Worm (Caenorhabditis elegans): ENCODE data around the gene Y113G7A.12.

Y113G7A.12 gene

DNA sequence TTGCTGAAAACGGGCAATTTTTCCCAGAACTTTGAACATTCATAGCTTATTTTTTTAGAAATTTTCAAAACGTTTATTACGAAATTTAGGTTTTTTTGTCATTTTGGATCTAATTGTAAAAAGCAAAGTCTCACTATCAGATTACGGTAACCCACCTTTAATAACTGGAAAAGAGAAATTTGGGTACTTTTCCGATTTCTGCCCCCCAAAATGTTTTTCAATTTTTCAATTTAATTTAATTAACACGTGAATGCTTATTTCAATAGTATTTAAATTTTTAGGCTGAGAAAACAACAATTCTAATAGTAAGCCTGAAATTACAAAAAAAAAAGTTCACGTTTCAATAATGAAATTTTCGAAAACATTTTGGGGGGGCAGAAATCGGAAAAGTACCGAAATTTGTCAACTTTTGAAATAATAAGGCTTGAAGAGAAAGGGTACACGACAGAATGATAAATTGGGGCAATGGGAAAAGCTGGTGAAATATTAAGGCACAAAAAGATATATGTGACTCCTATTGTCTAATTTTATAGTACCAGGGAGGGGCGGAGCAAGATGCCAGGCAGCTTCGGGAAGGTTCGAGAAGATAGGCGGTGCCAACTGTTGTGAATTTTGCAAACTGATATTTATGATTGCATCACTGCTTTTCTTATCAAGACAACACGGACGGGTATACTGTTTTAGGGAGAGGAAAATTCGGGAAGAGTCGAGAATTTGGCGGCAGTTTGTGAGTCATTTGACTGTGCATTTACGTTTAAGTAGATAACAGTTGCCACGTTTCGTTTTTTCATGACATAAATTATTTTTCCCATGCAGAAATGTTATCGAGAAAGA, 21.9 kb downstream of the Y113G7A.12 start, which contains the start of gene F19B2.5 (continued):
- TF ChIP-seq mab-5 (tag; optimal IDR thresholded peaks at IDR 0.05) (no peak), sem-4 (tag; optimal IDR thresholded peaks at IDR 0.05) (no peak), alr-1 (tag; optimal IDR thresholded peaks at IDR 0.05) (no peak), elt-1 (tag; optimal IDR thresholded peaks at IDR 0.05) (no peak), nhr-237 (tag; optimal IDR thresholded peaks at IDR 0.05) (no peak), nhr-23 (tag; optimal IDR thresholded peaks at IDR 0.05) (no peak), sma-9 (GFP tag; optimal IDR thresholded peaks at IDR 0.05) (peak; percentile 66), sma-9 (tag; optimal IDR thresholded peaks at IDR 0.05) (no peak), ztf-1 (GFP tag; conservative IDR thresholded peaks at IDR 0.05) (no peak), skn-1 (tag; optimal IDR thresholded peaks at IDR 0.05) (no peak), lin-39 (tag; optimal IDR thresholded peaks at IDR 0.05) (no peak), nhr-10 (tag; optimal IDR thresholded peaks at IDR 0.05) (peak; percentile 6), zag-1 (tag; optimal IDR thresholded peaks at IDR 0.05) (no peak), ztf-11 (tag; optimal IDR thresholded peaks at IDR 0.05) (no peak), ama-1 (optimal IDR thresholded peaks at IDR 0.05) (peak; percentile 89)

DNA sequence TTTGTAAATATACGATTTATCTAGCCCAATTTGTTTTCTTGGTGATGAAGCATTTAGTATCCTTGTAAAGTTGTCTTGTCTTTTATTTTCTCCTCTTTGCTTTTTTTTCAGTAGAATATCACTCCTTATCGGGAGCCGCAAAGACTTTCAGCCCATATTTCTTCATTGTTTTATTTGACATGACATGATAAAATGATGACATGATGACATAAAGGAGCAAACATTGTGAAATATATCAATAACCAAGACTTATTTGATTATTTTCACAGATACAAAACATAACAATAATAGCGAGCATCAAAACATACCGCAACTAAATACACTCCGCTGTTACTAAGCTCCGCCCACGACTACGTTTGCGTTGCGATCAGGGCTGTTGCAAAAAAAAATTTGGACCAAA, 23.4 kb downstream of the Y113G7A.12 start:
- TF ChIP-seq aly-2 (tag; optimal IDR thresholded peaks at IDR 0.05) = no peak
- TF ChIP-seq fos-1 (tag; optimal IDR thresholded peaks at IDR 0.05) = peak; percentile 8
- no peak for TF ChIP-seq snpc-4 (tag; optimal IDR thresholded peaks at IDR 0.05)
- TF ChIP-seq skn-1 (tag; optimal IDR thresholded peaks at IDR 0.05) = peak; percentile 86
- no peak for TF ChIP-seq ztf-1 (GFP tag; conservative IDR thresholded peaks at IDR 0.05)

DNA sequence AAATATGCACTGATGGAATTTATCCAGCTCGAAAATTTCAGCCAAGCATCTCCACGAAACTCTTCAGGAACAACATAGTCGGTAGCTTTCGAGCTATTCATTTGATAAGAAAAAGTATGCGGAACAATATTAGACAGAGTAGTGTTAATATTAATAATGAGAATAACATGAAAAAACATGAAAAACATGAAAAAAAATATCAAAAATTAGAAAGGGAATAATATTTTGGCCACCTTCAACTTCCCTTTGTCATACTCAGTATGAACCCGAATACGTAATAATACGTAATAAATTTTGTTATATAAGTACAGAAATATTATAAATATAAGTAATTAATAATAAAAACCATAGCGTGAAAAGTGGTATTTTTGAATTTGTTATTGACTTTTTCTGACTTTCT, 29.6 kb downstream of the Y113G7A.12 start, which contains the start of gene srw-39:
Gene srw-39 (minus strand): TSS at position 101 of the 400 bp plus-strand sequence.
- TF ChIP-seq lin-13 (GFP tag; optimal IDR thresholded peaks at IDR 0.05) = no peak
- no peak for TF ChIP-seq nhr-10 (tag; optimal IDR thresholded peaks at IDR 0.05)

DNA sequence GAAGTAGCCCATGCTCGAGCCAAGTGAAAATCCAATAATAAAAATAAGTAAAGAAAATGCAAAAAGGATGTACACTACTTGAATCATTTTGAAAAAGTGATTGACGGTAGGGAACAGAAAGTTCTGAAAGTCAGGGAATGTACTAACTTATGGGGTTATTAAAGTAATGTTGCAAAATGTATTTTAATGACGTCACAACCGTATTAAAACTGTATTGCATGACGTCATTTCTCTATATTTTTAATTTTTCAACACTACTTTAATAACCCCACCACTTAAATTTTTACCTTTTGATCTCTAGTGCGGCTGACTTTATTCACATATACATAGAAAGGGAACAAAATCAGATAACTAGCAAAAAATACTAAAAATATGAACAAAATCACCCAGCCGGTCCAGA, 39.9 kb downstream of the Y113G7A.12 start:
- TF ChIP-seq nhr-6 (tag; optimal IDR thresholded peaks at IDR 0.05) (no peak), lsy-2 (tag; optimal IDR thresholded peaks at IDR 0.05) (no peak), sma-3 (GFP tag; optimal IDR thresholded peaks at IDR 0.05) (no peak), lin-13 (GFP tag; optimal IDR thresholded peaks at IDR 0.05) (no peak), elt-1 (tag; optimal IDR thresholded peaks at IDR 0.05) (no peak), alr-1 (tag; optimal IDR thresholded peaks at IDR 0.05) (no peak), C34F6.9 (tag; optimal IDR thresholded peaks at IDR 0.05) (no peak), zag-1 (tag; optimal IDR thresholded peaks at IDR 0.05) (no peak), sma-9 (GFP tag; optimal IDR thresholded peaks at IDR 0.05) (no peak), sma-9 (tag; optimal IDR thresholded peaks at IDR 0.05) (no peak), mab-5 (tag; optimal IDR thresholded peaks at IDR 0.05) (no peak)

DNA sequence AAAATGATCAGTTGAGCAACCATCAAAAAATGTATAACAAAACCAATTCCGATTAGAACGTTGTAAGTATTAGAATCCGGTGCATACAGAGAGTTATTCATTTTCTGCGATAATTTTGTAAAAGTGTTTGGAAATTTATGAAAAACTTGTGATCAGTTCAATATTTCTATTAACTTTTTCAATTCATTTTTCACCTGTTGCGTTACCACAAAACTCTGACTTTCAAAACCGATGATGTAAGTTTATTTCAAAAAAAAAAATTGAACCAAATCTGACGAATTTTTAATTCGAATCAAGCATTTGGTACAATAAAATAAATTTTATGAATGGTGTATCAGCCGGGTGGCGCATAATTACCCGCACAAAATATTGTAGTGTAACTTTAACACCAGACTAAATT, 44.2 kb downstream of the Y113G7A.12 start, which contains the start of gene srz-16:
Gene srz-16 (minus strand): TSS at position 101 of the 400 bp plus-strand sequence.
- TF ChIP-seq ZK546.5 (tag; optimal IDR thresholded peaks at IDR 0.05) = no peak
- no peak for TF ChIP-seq peb-1 (tag; optimal IDR thresholded peaks at IDR 0.05)
- TF ChIP-seq lin-39 (tag; optimal IDR thresholded peaks at IDR 0.05) = no peak
- no peak for TF ChIP-seq zag-1 (tag; optimal IDR thresholded peaks at IDR 0.05)
- no peak for TF ChIP-seq lsy-2 (tag; optimal IDR thresholded peaks at IDR 0.05)

DNA sequence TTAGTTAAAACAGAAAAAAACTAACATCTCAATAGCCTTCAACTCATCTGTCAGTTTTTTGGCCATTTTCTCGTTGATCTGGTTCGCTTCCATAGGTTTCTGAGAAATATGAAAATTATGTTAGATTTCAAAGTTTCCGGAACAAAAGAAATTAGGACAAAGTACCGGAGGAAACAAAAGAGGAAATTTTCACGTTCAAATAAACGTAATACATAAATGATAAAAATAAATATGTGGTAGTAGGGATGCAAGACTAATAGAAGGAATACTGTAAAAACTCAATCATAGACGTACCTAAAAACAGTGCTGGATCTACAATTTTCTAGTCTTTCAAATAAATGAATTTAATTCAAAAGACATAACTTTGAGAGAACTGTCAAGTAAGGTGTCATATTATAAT, 46.4 kb downstream of the Y113G7A.12 start, which contains the start of gene fbxa-116:
Gene fbxa-116 (minus strand): TSS at position 101 of the 400 bp plus-strand sequence.
- TF ChIP-seq blmp-1 (tag; optimal IDR thresholded peaks at IDR 0.05; ENCODE audit: insufficient read depth) (no peak), fos-1 (tag; optimal IDR thresholded peaks at IDR 0.05) (no peak), dmd-4 (tag; optimal IDR thresholded peaks at IDR 0.05) (no peak), ceh-16 (tag; optimal IDR thresholded peaks at IDR 0.05) (no peak), ztf-11 (tag; optimal IDR thresholded peaks at IDR 0.05) (no peak), crh-2 (tag; optimal IDR thresholded peaks at IDR 0.05) (no peak), R02D3.7 (tag; optimal IDR thresholded peaks at IDR 0.05) (no peak), ama-1 (optimal IDR thresholded peaks at IDR 0.05) (no peak), ztf-4 (tag; optimal IDR thresholded peaks at IDR 0.05) (no peak), nhr-129 (tag; optimal IDR thresholded peaks at IDR 0.05) (no peak)

Measured in whole organism, L2 larva.